Worm (Caenorhabditis elegans): ENCODE measurements around the gene F53C3.7.

DNA sequence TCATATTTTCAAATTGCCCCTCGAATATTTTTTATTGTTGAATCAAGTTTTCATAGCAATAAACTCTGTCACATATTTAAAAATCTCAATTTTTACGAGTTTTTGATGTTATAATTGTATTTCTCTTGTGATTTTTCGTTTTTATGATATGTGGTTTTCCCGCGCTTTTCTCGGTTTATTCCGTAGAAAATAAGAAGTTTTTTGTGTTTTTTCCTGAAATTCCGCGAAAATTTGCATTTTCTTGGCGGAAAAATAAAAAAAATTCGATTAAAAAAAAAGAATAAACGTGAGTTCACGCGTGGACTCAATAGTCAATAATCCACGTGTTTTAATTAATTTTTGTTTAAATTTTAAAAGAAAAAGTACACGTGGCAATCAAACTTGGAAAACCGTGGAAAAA lies 41.1 kb downstream of the F53C3.7 start:
- TF ChIP-seq mdl-1 (tag; optimal IDR thresholded peaks at IDR 0.05): no peak
- TF ChIP-seq blmp-1 (tag; optimal IDR thresholded peaks at IDR 0.05; ENCODE audit: insufficient read depth): no peak
- TF ChIP-seq zag-1 (tag; optimal IDR thresholded peaks at IDR 0.05): no peak
- TF ChIP-seq nhr-237 (tag; optimal IDR thresholded peaks at IDR 0.05): no peak
- TF ChIP-seq ceh-82 (tag; optimal IDR thresholded peaks at IDR 0.05): no peak

All from whole organism, L2 larva.